Worm (Caenorhabditis elegans) whole organism, L3 larva: ENCODE measurements around the gene R02F11.12.

ENCODE experiments used
- ceh-16 ChIP-seq: sonication (generic microtip); optimal IDR thresholded peaks from 2 replicates; lab custom pipeline; 2017; ENCODE audit warnings: missing biosample characterization, missing genetic modification characterization
- ceh-28 ChIP-seq: fragments of 150-350 bp; optimal IDR thresholded peaks from 2 replicates; lab custom pipeline; 2014; ENCODE audit warnings: missing biosample characterization, missing genetic modification reagents, missing genetic modification characterization
- daf-12 ChIP-seq: fragments of 150-350 bp; optimal IDR thresholded peaks from 2 replicates; lab custom pipeline; 2014; ENCODE audit warnings: missing biosample characterization, missing genetic modification reagents, missing genetic modification characterization
- egl-5 ChIP-seq: fragments of 150-350 bp; optimal IDR thresholded peaks from 2 replicates; lab custom pipeline; 2017; ENCODE audit warnings: missing biosample characterization, missing genetic modification reagents, missing genetic modification characterization, inconsistent platforms
- elt-1 ChIP-seq: fragments of 150-350 bp; optimal IDR thresholded peaks from 2 replicates; lab custom pipeline; 2014; ENCODE audit warnings: missing biosample characterization, missing genetic modification characterization
- elt-2 ChIP-seq: sonication (generic microtip); optimal IDR thresholded peaks from 2 replicates; lab custom pipeline; 2016; ENCODE audit warnings: missing genetic modification reagents, mild to moderate bottlenecking, missing genetic modification characterization, missing compliant biosample characterization
- elt-3 ChIP-seq, 3 experiments: fragments of 150-350 bp in 1 of 3; sonication (generic microtip) in 2 of 3; optimal IDR thresholded peaks; 2 replicates in 2 of 3; 4 replicates in 1 of 3; lab custom pipeline; 2014 to 2017; ENCODE audit warnings: missing biosample characterization in 3 of 3, missing genetic modification characterization in 3 of 3
- fkh-2 ChIP-seq: fragments of 150-350 bp; optimal IDR thresholded peaks from 2 replicates; lab custom pipeline; 2014; ENCODE audit warnings: missing biosample characterization, missing genetic modification reagents, missing genetic modification characterization
- fos-1 ChIP-seq: fragments of 150-350 bp; optimal IDR thresholded peaks from 2 replicates; lab custom pipeline; 2014; ENCODE audit warnings: missing biosample characterization, missing genetic modification characterization
- hmg-11 ChIP-seq: sonication (generic microtip); optimal IDR thresholded peaks from 2 replicates; lab custom pipeline; 2016; ENCODE audit warnings: missing genetic modification characterization, missing compliant biosample characterization
- lin-15B ChIP-seq: fragments of 150-350 bp; optimal IDR thresholded peaks from 2 replicates; lab custom pipeline; 2014; ENCODE audit warnings: missing biosample characterization, missing genetic modification characterization
- lin-39 ChIP-seq: fragments of 150-350 bp; optimal IDR thresholded peaks from 2 replicates; lab custom pipeline; 2018; ENCODE audit warnings: missing biosample characterization, missing genetic modification reagents, missing genetic modification characterization
- lsy-12 ChIP-seq: sonication (generic microtip); optimal IDR thresholded peaks from 2 replicates; lab custom pipeline; 2016; ENCODE audit warnings: mild to moderate bottlenecking, missing genetic modification characterization, missing compliant biosample characterization
- nfya-1 ChIP-seq: sonication (generic microtip); optimal IDR thresholded peaks from 2 replicates; lab custom pipeline; 2017; ENCODE audit warnings: missing genetic modification characterization, mild to moderate bottlenecking, missing compliant biosample characterization, antibody characterized with exemption, moderate library complexity; ENCODE audit not compliant: insufficient read depth
- nhr-11 ChIP-seq: fragments of 150-350 bp; optimal IDR thresholded peaks from 2 replicates; lab custom pipeline; 2014; ENCODE audit warnings: missing biosample characterization, missing genetic modification characterization
- nhr-12 ChIP-seq: fragments of 150-350 bp; optimal IDR thresholded peaks from 2 replicates; lab custom pipeline; 2014; ENCODE audit warnings: missing biosample characterization, missing genetic modification characterization
- nhr-28 ChIP-seq: fragments of 150-350 bp; optimal IDR thresholded peaks from 2 replicates; lab custom pipeline; 2014; ENCODE audit warnings: missing biosample characterization, missing genetic modification characterization
- nhr-43 ChIP-seq: sonication (generic microtip); optimal IDR thresholded peaks from 2 replicates; lab custom pipeline; 2016; ENCODE audit warnings: mild to moderate bottlenecking, missing genetic modification characterization, missing compliant biosample characterization; ENCODE audit not compliant: poor library complexity, severe bottlenecking
- nhr-67 ChIP-seq: fragments of 150-350 bp; optimal IDR thresholded peaks from 2 replicates; lab custom pipeline; 2014; ENCODE audit warnings: missing biosample characterization, missing genetic modification characterization
- nhr-77 ChIP-seq: fragments of 150-350 bp; optimal IDR thresholded peaks from 2 replicates; lab custom pipeline; 2014; ENCODE audit warnings: missing biosample characterization, missing genetic modification characterization
- pqm-1 ChIP-seq: fragments of 150-350 bp; optimal IDR thresholded peaks from 2 replicates; lab custom pipeline; 2017; ENCODE audit warnings: missing biosample characterization, missing genetic modification characterization, inconsistent platforms
- skn-1 ChIP-seq: fragments of 150-350 bp; optimal IDR thresholded peaks from 2 replicates; lab custom pipeline; 2014; ENCODE audit warnings: missing biosample characterization, missing genetic modification characterization
- snpc-4 ChIP-seq: fragments of 150-350 bp; optimal IDR thresholded peaks from 2 replicates; lab custom pipeline; 2014; ENCODE audit warnings: missing biosample characterization, missing genetic modification characterization
- tbx-2 ChIP-seq: sonication (generic microtip); optimal IDR thresholded peaks from 2 replicates; lab custom pipeline; 2016; ENCODE audit warnings: mild to moderate bottlenecking, missing genetic modification characterization, missing compliant biosample characterization
- unc-39 ChIP-seq: sonication (generic microtip); optimal IDR thresholded peaks from 4 replicates; lab custom pipeline; 2017; ENCODE audit warnings: missing biosample characterization, missing genetic modification characterization
- unc-62 ChIP-seq: fragments of 150-350 bp; sonication (generic microtip); optimal IDR thresholded peaks from 4 replicates; lab custom pipeline; 2014; ENCODE audit warnings: missing biosample characterization, missing genetic modification reagents, missing genetic modification characterization
- ztf-4 ChIP-seq: fragments of 150-350 bp; optimal IDR thresholded peaks from 2 replicates; lab custom pipeline; 2014; ENCODE audit warnings: missing biosample characterization, missing genetic modification characterization

R02F11.12 gene

DNA sequence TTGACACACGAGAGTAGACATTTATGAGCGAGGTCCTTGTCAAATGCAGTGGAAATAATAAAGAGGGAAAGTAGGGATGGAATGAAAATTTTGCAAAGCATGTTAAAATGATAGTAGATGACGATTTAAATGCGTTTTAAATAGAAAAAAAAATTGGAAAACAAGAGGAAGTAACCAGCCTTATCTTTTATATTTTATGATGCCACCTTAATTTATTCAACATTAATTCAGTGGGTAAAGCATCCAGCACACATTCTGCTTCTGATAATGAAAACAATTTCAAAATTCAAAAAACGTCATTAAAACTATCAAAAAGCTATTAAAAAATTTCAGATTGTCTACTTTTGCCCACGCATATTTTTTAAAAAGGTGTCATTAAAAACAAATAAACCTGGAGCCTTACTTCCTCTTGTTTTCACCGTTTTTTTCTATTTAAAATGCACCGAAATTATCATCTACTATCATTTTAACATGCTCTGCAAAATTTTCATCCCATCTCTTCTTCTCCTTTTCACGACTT is 5.1 kb upstream of the R02F11.12 start, which contains the start of the genes Y60C6A.2 and Y60C6A.3:
Gene Y60C6A.2, minus strand, starts transcription at position 101 of the 520 bp plus-strand sequence.
Gene Y60C6A.3, plus strand, starts transcription at position 470 of the 520 bp plus-strand sequence.
- TF ChIP-seq daf-12 (tag; lab: Kevin White, UChicago) (no peak), fkh-2 (tag; lab: Kevin White, UChicago) (no peak), nhr-28 (tag; lab: Kevin White, UChicago) (no peak), nhr-43 (no peak)

DNA sequence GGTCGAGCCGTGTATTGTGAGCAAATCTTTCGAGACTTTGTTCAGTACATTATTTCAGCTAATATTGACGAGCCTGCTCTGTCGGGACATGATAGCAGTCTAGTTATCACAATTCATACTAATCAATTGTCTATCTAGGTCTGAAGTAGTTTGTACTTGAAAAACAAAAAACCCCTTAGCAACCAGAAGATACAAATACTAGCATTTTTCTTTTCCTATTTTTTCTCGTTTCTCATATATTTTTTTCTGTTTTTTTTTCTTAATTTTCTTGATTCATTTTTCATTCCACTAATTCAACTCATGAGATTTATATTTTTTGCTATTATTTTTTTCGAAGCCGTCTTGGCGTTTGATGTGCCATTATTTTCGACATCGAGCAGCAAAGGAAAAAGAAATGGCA is 3.3 kb upstream of the R02F11.12 start, which contains the start of gene R02F11.9:
Gene R02F11.9, plus strand, starts transcription at position 301 of the 400 bp plus-strand sequence.
- TF ChIP-seq ceh-28 (tag; lab: Kevin White, UChicago) (no peak), ceh-16 (tag; lab: Kevin White, UChicago) (no peak)

DNA sequence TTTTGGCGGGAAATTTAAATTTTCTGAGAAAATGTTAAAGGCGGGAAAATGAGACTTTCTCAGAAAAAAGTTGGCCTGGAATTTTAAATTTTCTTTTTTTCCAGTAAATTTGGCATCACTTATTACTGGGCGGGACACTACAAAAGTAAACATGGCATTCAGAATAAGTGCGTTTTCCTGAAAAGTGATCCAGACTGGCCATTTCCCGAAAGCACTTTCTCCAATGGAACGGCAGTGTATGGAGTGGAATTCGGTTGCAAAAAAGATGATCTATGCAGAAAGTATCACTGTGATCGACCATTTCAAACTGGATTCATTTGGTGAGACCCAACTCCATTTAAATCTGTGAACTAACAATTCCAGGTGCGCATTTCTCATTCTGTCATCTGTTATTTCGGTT is 2.6 kb upstream of the R02F11.12 start:
- TF ChIP-seq hmg-11 (no peak), elt-1 (tag; lab: Kevin White, UChicago) (no peak), fos-1 (tag; lab: Kevin White, UChicago) (no peak), ceh-28 (tag; lab: Kevin White, UChicago) (no peak), tbx-2 (tag; lab: Kevin White, UChicago) (no peak), unc-62 (GFP tag; lab: Kevin White, UChicago) (no peak), nfya-1 (no peak), lsy-12 (no peak)

DNA sequence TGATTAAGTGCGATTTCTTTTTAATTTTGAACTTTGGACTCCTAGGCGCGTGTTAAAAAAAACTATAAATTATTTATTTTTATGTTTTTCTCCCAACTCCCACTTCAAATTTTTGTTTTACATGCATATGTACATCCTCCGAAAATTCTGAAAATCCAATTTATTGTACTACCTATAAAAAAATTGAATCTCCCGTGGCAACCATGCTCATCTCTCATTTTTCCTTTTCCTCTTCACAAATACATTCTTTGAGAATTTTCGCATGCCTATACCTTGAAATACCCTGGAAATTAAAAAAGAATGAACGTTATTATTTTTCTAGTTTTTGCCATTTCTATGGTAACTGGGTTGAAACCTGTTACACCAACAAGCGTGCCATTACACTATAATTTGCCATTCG is 1.6 kb upstream of the R02F11.12 start, which contains the start of gene R02F11.10:
Gene R02F11.10, plus strand, starts transcription at position 301 of the 400 bp plus-strand sequence.
- TF ChIP-seq nhr-11 (tag; lab: Kevin White, UChicago) = no peak
- TF ChIP-seq, all 47 proteins: peak for 0

DNA sequence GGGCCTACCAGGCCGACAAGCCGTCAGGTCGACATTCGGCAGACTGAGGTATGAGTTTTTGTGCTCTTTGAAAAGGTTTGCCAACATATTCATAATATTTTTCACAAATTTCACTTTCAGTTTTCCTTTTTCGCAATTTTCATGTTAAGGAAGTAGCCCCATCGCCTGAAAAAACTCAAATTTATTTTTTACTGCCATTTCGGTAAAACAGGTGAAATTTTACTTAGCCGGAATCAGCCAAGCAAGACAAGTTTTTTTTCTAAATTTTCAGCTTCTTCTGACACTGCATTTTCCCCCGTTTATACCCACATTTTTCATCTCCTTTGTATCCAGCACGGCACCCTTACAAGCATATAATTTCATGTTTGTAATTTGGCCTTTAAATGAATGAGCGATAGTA is 1.1 kb downstream of the R02F11.12 start, which contains the start of gene R02F11.11:
Gene R02F11.11, plus strand, starts transcription at position 301 of the 400 bp plus-strand sequence.
- TF ChIP-seq nhr-12 (no peak), fos-1 (tag; lab: Kevin White, UChicago) (no peak), ceh-28 (tag; lab: Kevin White, UChicago) (no peak), nhr-11 (tag; lab: Kevin White, UChicago) (no peak), skn-1 (tag; lab: Kevin White, UChicago) (no peak), nhr-67 (tag; lab: Kevin White, UChicago) (no peak), snpc-4 (no peak), ztf-4 (tag; lab: Kevin White, UChicago) (no peak), hmg-11 (no peak)

DNA sequence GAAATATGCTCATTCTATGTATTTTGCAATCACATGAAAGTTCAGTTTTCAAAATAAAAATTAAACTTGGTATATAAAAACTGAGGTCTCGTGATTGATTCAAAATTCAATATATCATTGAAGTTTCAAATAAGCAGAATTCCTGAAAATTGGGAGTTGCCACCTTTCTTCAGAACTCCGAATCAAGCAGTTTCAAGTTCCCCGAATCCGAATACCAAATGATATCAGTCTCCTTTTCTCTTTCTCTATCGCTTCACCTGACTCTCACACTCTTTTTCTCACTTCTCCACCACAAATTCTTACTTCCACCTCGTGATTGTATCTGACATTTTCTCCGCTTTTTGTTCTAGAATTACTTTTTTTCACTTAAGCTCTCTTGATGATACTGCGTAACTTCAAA is 3.8 kb downstream of the R02F11.12 start, which contains the start of gene R02F11.2:
Gene R02F11.2, plus strand, starts transcription at position 292 of the 400 bp plus-strand sequence.
- TF ChIP-seq nhr-11 (tag; lab: Kevin White, UChicago) (peak; percentile 45), lin-15B (tag; lab: Kevin White, UChicago) (no peak)

DNA sequence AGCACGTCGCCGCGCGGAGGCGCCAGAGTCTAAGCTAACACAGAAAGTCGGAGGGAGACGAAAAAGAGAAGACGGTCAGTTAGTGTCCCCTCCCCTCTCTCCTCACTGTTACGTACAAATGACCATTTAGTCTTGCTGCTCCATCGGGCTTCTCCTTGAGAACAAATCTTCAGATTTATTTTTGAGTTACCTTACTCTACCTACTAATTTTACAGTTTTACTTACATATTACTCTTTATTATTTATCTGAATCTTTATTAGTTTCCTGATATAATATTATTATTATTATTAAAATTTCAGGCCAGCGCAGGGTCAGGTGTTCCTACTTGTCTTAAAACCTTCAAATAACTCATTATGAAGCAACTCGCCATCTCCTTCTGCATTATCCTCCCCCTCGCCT is 10.3 kb downstream of the R02F11.12 start, which contains the start of gene R02F11.1:
Gene R02F11.1, plus strand, starts transcription at position 301 of the 400 bp plus-strand sequence.
- no peak for TF ChIP-seq nhr-77 (tag; lab: Kevin White, UChicago)
- no peak for TF ChIP-seq egl-5
- no peak for TF ChIP-seq nhr-12
- no peak for TF ChIP-seq lin-39 (tag; lab: Kevin White, UChicago)
- TF ChIP-seq unc-39 = no peak
- no peak for TF ChIP-seq elt-3 (tag; optimal IDR thresholded peaks at IDR 0.05; lab: Kevin White, UChicago)
- TF ChIP-seq nfya-1 = no peak
- no peak for TF ChIP-seq elt-2 (tag; lab: Kevin White, UChicago)
- TF ChIP-seq pqm-1 (tag; lab: Kevin White, UChicago) = no peak

DNA sequence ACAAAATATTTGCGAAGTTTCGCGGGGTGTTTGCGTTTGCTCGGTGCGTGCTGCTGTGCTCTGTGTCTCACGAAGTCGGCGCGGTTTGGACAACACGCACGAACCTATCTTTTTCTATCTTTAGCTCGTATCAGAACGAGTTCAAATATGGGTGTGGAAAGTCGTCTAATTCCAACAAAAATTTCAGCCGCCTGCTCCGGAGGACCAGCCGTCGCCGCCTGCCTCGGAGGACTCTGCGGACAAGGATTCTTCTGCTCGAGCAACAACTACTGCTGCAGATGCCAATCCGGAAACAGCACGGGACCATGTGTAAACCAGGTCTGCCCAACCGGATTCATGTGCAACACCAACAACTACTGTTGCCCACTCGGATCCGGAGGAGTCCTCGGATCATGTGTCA is 11.5 kb downstream of the R02F11.12 start:
- TF ChIP-seq ceh-16 (tag; lab: Kevin White, UChicago) (no peak), hmg-11 (no peak), fos-1 (tag; lab: Kevin White, UChicago) (no peak)
